Worm (Caenorhabditis elegans): ENCODE data around the gene F35B3.7.

DNA sequence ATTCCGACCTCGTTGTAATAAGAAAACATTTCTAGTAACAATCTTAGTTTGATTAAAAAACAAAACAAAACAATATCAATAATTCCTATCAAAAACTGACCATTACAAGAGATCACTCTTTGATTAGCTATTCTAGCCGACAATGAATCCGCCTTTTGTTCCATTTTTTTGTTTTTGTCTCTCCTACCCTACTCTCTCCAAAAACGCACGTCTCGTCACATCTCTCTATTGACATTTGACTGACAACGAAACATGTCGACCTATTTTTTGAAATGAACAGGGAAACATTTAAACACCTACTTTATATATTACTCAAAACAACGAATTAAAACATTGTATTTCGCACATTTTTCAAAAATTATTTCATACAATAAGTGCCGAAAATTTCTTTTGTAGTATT, 8.1 kb downstream of the F35B3.7 start:
- TF ChIP-seq tab-1 (GFP tag; IDR thresholded peaks at IDR 0.05) (no peak), flt-1 (GFP tag; IDR thresholded peaks at IDR 0.05) (no peak), klf-2 (GFP tag; conservative IDR thresholded peaks at IDR 0.05) (no peak), ref-1 (GFP tag; conservative IDR thresholded peaks at IDR 0.05) (no peak), cog-1 (tag; optimal IDR thresholded peaks at IDR 0.05) (no peak), ztf-29 (GFP tag; IDR thresholded peaks at IDR 0.05) (no peak), med-1 (GFP tag; optimal IDR thresholded peaks at IDR 0.05; ENCODE audit: insufficient read depth) (no peak), ztf-23 (GFP tag; IDR thresholded peaks at IDR 0.05) (no peak)

Data from whole organism, midembryonic.